Fruit fly (Drosophila melanogaster): ENCODE data around the gene CG15534.

Gene CG15534

dm6 chr3R:30444946-30445345 lies 13.1 kb downstream of the CG15534 start, which contains the start of gene Osi23:
Osi23 (minus strand) TSS chr3R:30445046.
- no peak for TF ChIP-seq Sin3A (optimal IDR thresholded peaks at IDR 0.05)
- TF ChIP-seq ttk (optimal IDR thresholded peaks at IDR 0.05) = no peak
- no peak for TF ChIP-seq psq (optimal IDR thresholded peaks at IDR 0.05)
- no peak for TF ChIP-seq insv (optimal IDR thresholded peaks at IDR 0.05)
- TF ChIP-seq h (optimal IDR thresholded peaks at IDR 0.05) = no peak
- TF ChIP-seq Myc (optimal IDR thresholded peaks at IDR 0.05) = no peak

dm6 chr3R:30449446-30449845 lies 17.6 kb downstream of the CG15534 start:
- no peak for TF ChIP-seq Myc (optimal IDR thresholded peaks at IDR 0.05)
- no peak for TF ChIP-seq insv (optimal IDR thresholded peaks at IDR 0.05)
- no peak for TF ChIP-seq h (optimal IDR thresholded peaks at IDR 0.05)
- no peak for TF ChIP-seq psq (optimal IDR thresholded peaks at IDR 0.05)
- TF ChIP-seq ttk (optimal IDR thresholded peaks at IDR 0.05) = no peak
- no peak for TF ChIP-seq Sin3A (optimal IDR thresholded peaks at IDR 0.05)

- TF ChIP-seq Myc (optimal IDR thresholded peaks at IDR 0.05) = no peak
- no peak for TF ChIP-seq insv (optimal IDR thresholded peaks at IDR 0.05)
- no peak for TF ChIP-seq psq (optimal IDR thresholded peaks at IDR 0.05)
- no peak for TF ChIP-seq h (optimal IDR thresholded peaks at IDR 0.05)
- TF ChIP-seq ttk (optimal IDR thresholded peaks at IDR 0.05) = no peak
- no peak for TF ChIP-seq Sin3A (optimal IDR thresholded peaks at IDR 0.05)
Observed at dm6 chr3R:30450224-30450623, 18.4 kb downstream of the CG15534 start.

- TF ChIP-seq ttk (optimal IDR thresholded peaks at IDR 0.05) (no peak), h (optimal IDR thresholded peaks at IDR 0.05) (no peak), insv (optimal IDR thresholded peaks at IDR 0.05) (no peak), psq (optimal IDR thresholded peaks at IDR 0.05) (no peak), Sin3A (optimal IDR thresholded peaks at IDR 0.05) (no peak), Myc (optimal IDR thresholded peaks at IDR 0.05) (no peak)
Observed at dm6 chr3R:30450690-30451343, 19.0 kb downstream of the CG15534 start.

dm6 chr3R:30453236-30453635 lies 21.4 kb downstream of the CG15534 start:
- TF ChIP-seq insv (optimal IDR thresholded peaks at IDR 0.05) (no peak), Myc (optimal IDR thresholded peaks at IDR 0.05) (no peak), ttk (optimal IDR thresholded peaks at IDR 0.05) (no peak), psq (optimal IDR thresholded peaks at IDR 0.05) (no peak), Sin3A (optimal IDR thresholded peaks at IDR 0.05) (no peak), h (optimal IDR thresholded peaks at IDR 0.05) (no peak)

dm6 chr3R:30454442-30454841 lies 22.6 kb downstream of the CG15534 start:
- TF ChIP-seq insv (optimal IDR thresholded peaks at IDR 0.05) = no peak

- no peak for TF ChIP-seq psq (optimal IDR thresholded peaks at IDR 0.05)
- TF ChIP-seq insv (optimal IDR thresholded peaks at IDR 0.05) = no peak
- no peak for TF ChIP-seq h (optimal IDR thresholded peaks at IDR 0.05)
- no peak for TF ChIP-seq Sin3A (optimal IDR thresholded peaks at IDR 0.05)
- no peak for TF ChIP-seq ttk (optimal IDR thresholded peaks at IDR 0.05)
- no peak for TF ChIP-seq Myc (optimal IDR thresholded peaks at IDR 0.05)
Observed at dm6 chr3R:30455817-30456544, 24.1 kb downstream of the CG15534 start, which contains the start of gene aralar1. aralar1 (minus strand) TSS chr3R:30455867.

- TF ChIP-seq psq (optimal IDR thresholded peaks at IDR 0.05) (no peak), insv (optimal IDR thresholded peaks at IDR 0.05) (no peak), Sin3A (optimal IDR thresholded peaks at IDR 0.05) (no peak), ttk (optimal IDR thresholded peaks at IDR 0.05) (no peak), Myc (optimal IDR thresholded peaks at IDR 0.05) (no peak), h (optimal IDR thresholded peaks at IDR 0.05) (no peak)
Observed at dm6 chr3R:30459066-30459935, 27.4 kb downstream of the CG15534 start, which contains the start of the genes CG2224 and CDase. CG2224 (minus strand) TSS chr3R:30459300. CDase (plus strand) TSS chr3R:30459521.

- TF ChIP-seq Myc (optimal IDR thresholded peaks at IDR 0.05) (no peak), ttk (optimal IDR thresholded peaks at IDR 0.05) (no peak), insv (optimal IDR thresholded peaks at IDR 0.05) (no peak), h (optimal IDR thresholded peaks at IDR 0.05) (no peak), Sin3A (optimal IDR thresholded peaks at IDR 0.05) (no peak), psq (optimal IDR thresholded peaks at IDR 0.05) (no peak)
Observed at dm6 chr3R:30460187-30460586, 28.3 kb downstream of the CG15534 start.

dm6 chr3R:30461608-30462243 lies 29.9 kb downstream of the CG15534 start:
- TF ChIP-seq insv (optimal IDR thresholded peaks at IDR 0.05) (no peak), psq (optimal IDR thresholded peaks at IDR 0.05) (no peak), Myc (optimal IDR thresholded peaks at IDR 0.05) (no peak), ttk (optimal IDR thresholded peaks at IDR 0.05) (no peak), h (optimal IDR thresholded peaks at IDR 0.05) (no peak), Sin3A (optimal IDR thresholded peaks at IDR 0.05) (no peak)

- TF ChIP-seq insv (optimal IDR thresholded peaks at IDR 0.05) (no peak), psq (optimal IDR thresholded peaks at IDR 0.05) (no peak), h (optimal IDR thresholded peaks at IDR 0.05) (no peak), ttk (optimal IDR thresholded peaks at IDR 0.05) (no peak), Sin3A (optimal IDR thresholded peaks at IDR 0.05) (no peak), Myc (optimal IDR thresholded peaks at IDR 0.05) (no peak)
Observed at dm6 chr3R:30464244-30464643, 32.4 kb downstream of the CG15534 start.

Measured in Kc167 (cell line).